Worm (Caenorhabditis elegans) whole organism, L4 larva: ENCODE results near the gene inf-1.
A peak's percentile ranks its signal among the peaks of the same experiment; 100 is the strongest.

Experiments used
- F10B5.3 ChIP-seq: sonication (generic microtip); optimal IDR thresholded peaks from 2 replicates; lab custom pipeline; 2016; ENCODE audit warnings: mild to moderate bottlenecking, missing genetic modification characterization, missing compliant biosample characterization
- T20F7.1 ChIP-seq: fragments of 200-800 bp; sonication (Bioruptor generic); optimal IDR thresholded peaks from 2 replicates; lab custom pipeline; 2018; ENCODE audit warnings: mild to moderate bottlenecking, missing genetic modification characterization, missing compliant biosample characterization
- Y105C5A.15 ChIP-seq: fragments of 200-800 bp; sonication (Bioruptor generic); IDR thresholded peaks from 2 replicates; pipeline ENCODE4 v1.3.6; 2022; ENCODE audit warnings: missing genetic modification characterization, missing compliant biosample characterization
- aha-1 ChIP-seq: fragments of 150-350 bp; peaks from one replicate; lab custom pipeline; 2014; ENCODE audit warnings: missing biosample characterization, missing genetic modification characterization
- ceh-20 ChIP-seq: fragments of 200-800 bp; sonication (Bioruptor generic); IDR thresholded peaks from 2 replicates; pipeline ENCODE4 v1.3.6; 2022; ENCODE audit warnings: missing genetic modification reagents, missing genetic modification characterization, missing compliant biosample characterization
- ceh-62 ChIP-seq: sonication (generic microtip); optimal IDR thresholded peaks from 2 replicates; lab custom pipeline; 2017; ENCODE audit warnings: missing biosample characterization, missing genetic modification characterization
- ceh-82 ChIP-seq: sonication (generic microtip); optimal IDR thresholded peaks from 2 replicates; lab custom pipeline; 2017; ENCODE audit warnings: missing biosample characterization, missing genetic modification characterization
- daf-16 ChIP-seq, 3 experiments: sonication (generic microtip); optimal IDR thresholded peaks; 2 replicates each; lab custom pipeline; 2016 to 2017; ENCODE audit warnings: missing genetic modification characterization in 3 of 3, missing genetic modification reagents in 3 of 3, mild to moderate bottlenecking in 2 of 3, missing compliant biosample characterization in 2 of 3, missing biosample characterization in 1 of 3, moderate library complexity in 1 of 3
- daf-19 ChIP-seq: fragments of 200-800 bp; sonication (Bioruptor generic); conservative IDR thresholded peaks from 2 replicates; pipeline ENCODE4 v1.3.6; 2022; ENCODE audit warnings: missing genetic modification characterization, missing compliant biosample characterization
- duxl-1 ChIP-seq: sonication (generic microtip); optimal IDR thresholded peaks from 2 replicates; lab custom pipeline; 2016; ENCODE audit warnings: mild to moderate bottlenecking, missing genetic modification characterization, moderate library complexity, missing compliant biosample characterization; ENCODE audit not compliant: poor library complexity
- dve-1 ChIP-seq: sonication (generic microtip); optimal IDR thresholded peaks from 2 replicates; lab custom pipeline; 2017; ENCODE audit warnings: antibody characterized with exemption, mild to moderate bottlenecking, missing genetic modification characterization, missing compliant biosample characterization; ENCODE audit not compliant: insufficient read depth
- egl-27 ChIP-seq: sonication (generic microtip); optimal IDR thresholded peaks from 3 replicates; lab custom pipeline; 2017; ENCODE audit warnings: missing biosample characterization, missing genetic modification reagents, missing genetic modification characterization
- egl-43 ChIP-seq: fragments of 200-800 bp; sonication (Bioruptor generic); IDR thresholded peaks from 2 replicates; pipeline ENCODE4 v1.3.6; 2022; ENCODE audit warnings: missing genetic modification reagents, missing genetic modification characterization, missing compliant biosample characterization
- hif-1 ChIP-seq, 2 experiments: sonication (generic microtip); optimal IDR thresholded peaks; 2 replicates each; lab custom pipeline; 2016 to 2017; ENCODE audit warnings: missing compliant biosample characterization in 2 of 2, missing genetic modification characterization in 2 of 2, missing genetic modification reagents in 2 of 2, missing genotype in 2 of 2, mild to moderate bottlenecking in 1 of 2
- jun-1 ChIP-seq: fragments of 150-350 bp; optimal IDR thresholded peaks from 2 replicates; lab custom pipeline; 2014; ENCODE audit warnings: missing biosample characterization, missing genetic modification reagents, missing genetic modification characterization
- lin-13 ChIP-seq: fragments of 150-350 bp; optimal IDR thresholded peaks from 2 replicates; lab custom pipeline; 2014; ENCODE audit warnings: missing biosample characterization, missing genetic modification reagents, missing genetic modification characterization
- lir-3 ChIP-seq: sonication (generic microtip); optimal IDR thresholded peaks from 2 replicates; lab custom pipeline; 2016; ENCODE audit warnings: mild to moderate bottlenecking, missing genetic modification characterization, missing compliant biosample characterization
- madf-9 ChIP-seq: fragments of 200-800 bp; sonication (Bioruptor generic); conservative IDR thresholded peaks from 2 replicates; pipeline ENCODE4 v1.3.6; 2022; ENCODE audit warnings: missing genetic modification reagents, missing genetic modification characterization, missing compliant biosample characterization
- mdt-29 ChIP-seq: fragments of 200-800 bp; sonication (Bioruptor generic); IDR thresholded peaks from 2 replicates; pipeline ENCODE4 v1.3.6; 2022; ENCODE audit warnings: missing genetic modification reagents, missing genetic modification characterization, missing compliant biosample characterization
- mes-2 ChIP-seq: sonication (generic microtip); optimal IDR thresholded peaks from 2 replicates; lab custom pipeline; 2016; ENCODE audit warnings: missing genotype, mild to moderate bottlenecking, missing genetic modification characterization, missing compliant biosample characterization; ENCODE audit not compliant: poor library complexity, severe bottlenecking
- nhr-111 ChIP-seq: fragments of 200-800 bp; sonication (Bioruptor generic); optimal IDR thresholded peaks from 2 replicates; lab custom pipeline; 2018; ENCODE audit warnings: mild to moderate bottlenecking, missing genetic modification characterization, missing compliant biosample characterization
- php-3 ChIP-seq: fragments of 200-800 bp; sonication (Bioruptor generic); IDR thresholded peaks from 2 replicates; pipeline ENCODE4 v1.3.6; 2022; ENCODE audit warnings: missing genetic modification reagents, missing genetic modification characterization, missing compliant biosample characterization
- pqm-1 ChIP-seq: sonication (generic microtip); optimal IDR thresholded peaks from 2 replicates; lab custom pipeline; 2017; ENCODE audit warnings: missing biosample characterization, missing genetic modification characterization
- set-16 ChIP-seq: fragments of 200-800 bp; sonication (Bioruptor generic); IDR thresholded peaks from 2 replicates; pipeline ENCODE4 v1.3.6; 2022; ENCODE audit warnings: missing genetic modification reagents, missing genetic modification characterization, missing compliant biosample characterization
- spr-1 ChIP-seq: sonication (generic microtip); optimal IDR thresholded peaks from 2 replicates; lab custom pipeline; 2016; ENCODE audit warnings: mild to moderate bottlenecking, missing genetic modification characterization, missing compliant biosample characterization
- spr-3 ChIP-seq: fragments of 200-800 bp; sonication (Bioruptor generic); optimal IDR thresholded peaks from 2 replicates; lab custom pipeline; 2018; ENCODE audit warnings: mild to moderate bottlenecking, missing genetic modification characterization, missing compliant biosample characterization
- tra-1 ChIP-seq: fragments of 200-800 bp; sonication (Bioruptor generic); IDR thresholded peaks from 2 replicates; pipeline ENCODE4 v1.3.6; 2022; ENCODE audit warnings: missing genetic modification reagents, missing genetic modification characterization, missing compliant biosample characterization
- unc-39 ChIP-seq: sonication (generic microtip); optimal IDR thresholded peaks from 2 replicates; lab custom pipeline; 2017; ENCODE audit warnings: missing biosample characterization, missing genetic modification characterization
- unc-62 ChIP-seq, 3 experiments: fragments of 150-350 bp in 1 of 3; sonication (generic microtip); optimal IDR thresholded peaks in 2 of 3; peaks in 1 of 3; 1 replicate in 1 of 3; 2 replicates in 2 of 3; lab custom pipeline; 2014 to 2017; ENCODE audit warnings: missing biosample characterization in 3 of 3, missing genetic modification characterization in 3 of 3, missing genetic modification reagents in 3 of 3, missing genotype in 1 of 3
- vab-7 ChIP-seq: fragments of 200-800 bp; sonication (Bioruptor generic); IDR thresholded peaks from 2 replicates; pipeline ENCODE4 v1.3.6; 2022; ENCODE audit warnings: missing genetic modification reagents, missing genetic modification characterization, missing compliant biosample characterization
- zip-2 ChIP-seq: fragments of 150-350 bp; optimal IDR thresholded peaks from 2 replicates; lab custom pipeline; 2014; ENCODE audit warnings: missing biosample characterization, missing genetic modification characterization
- ztf-11 ChIP-seq: fragments of 150-350 bp; optimal IDR thresholded peaks from 2 replicates; lab custom pipeline; 2014; ENCODE audit warnings: missing biosample characterization, missing genetic modification characterization

inf-1 gene

DNA sequence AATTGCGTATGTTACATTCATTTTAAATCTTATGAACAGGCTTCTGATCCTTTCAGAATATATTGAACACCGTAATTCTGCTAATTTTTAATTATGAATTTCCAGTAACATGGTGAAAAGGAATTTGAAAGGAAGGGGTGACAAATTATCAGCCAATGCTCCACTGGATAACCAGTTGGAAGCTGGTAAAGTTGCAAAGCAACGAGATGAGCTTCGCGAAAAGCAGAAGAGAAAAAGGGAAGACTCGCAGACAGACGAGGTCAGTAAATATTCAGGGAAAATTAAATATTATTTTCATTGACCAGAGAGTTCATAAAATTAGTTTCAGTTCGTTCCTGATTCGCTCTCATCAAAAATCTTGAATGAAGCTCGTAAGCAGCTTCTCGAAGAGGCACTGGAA, 2.0 kb downstream of the inf-1 start, which contains the start of gene byn-1 (continued):
- no peak for TF ChIP-seq egl-43 (GFP tag; lab: Robert Waterston, UW)

DNA sequence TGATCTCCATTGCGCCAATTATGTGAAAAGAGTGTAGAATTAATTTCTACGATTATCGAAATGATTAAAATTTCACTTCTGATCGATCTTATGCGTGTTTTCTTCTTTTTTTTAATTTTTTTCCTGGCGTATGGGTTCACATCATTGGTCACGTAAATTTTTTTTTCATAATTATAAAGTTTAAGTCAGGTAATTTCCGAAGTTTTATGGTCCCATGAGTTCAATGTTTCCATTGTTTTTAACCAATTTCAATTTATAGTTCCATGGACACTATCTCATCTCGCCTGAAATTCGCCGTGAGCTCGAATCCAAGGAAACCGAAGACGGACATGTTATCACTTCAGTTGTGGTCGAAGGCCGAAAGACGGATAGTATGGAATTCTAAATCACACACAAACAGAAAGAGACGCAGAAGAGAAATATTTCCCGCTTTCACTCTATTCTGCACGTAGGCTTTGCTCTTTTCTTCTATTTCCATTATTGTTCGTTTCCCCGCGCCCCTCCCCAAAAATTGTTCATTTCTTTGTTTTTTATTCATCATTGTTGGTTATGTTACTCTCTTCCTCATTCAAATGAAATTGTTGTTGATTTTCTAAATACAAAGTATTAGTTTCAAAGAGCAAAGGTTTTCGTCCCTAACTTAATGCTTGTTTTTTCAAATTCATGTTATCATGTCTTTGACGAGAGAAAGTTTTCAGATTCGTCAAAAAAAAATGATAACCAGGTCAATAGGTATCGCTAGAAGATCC, 5.5 kb downstream of the inf-1 start, which contains the start of the genes F57B9.8 and coq-2:
F57B9.8 (minus strand) TSS at position 51 of the 749 bp plus-strand sequence.
coq-2 (plus strand) TSS at position 699 of the 749 bp plus-strand sequence.
- TF ChIP-seq nhr-111 (no peak), ceh-62 (no peak), daf-19 (GFP tag; lab: Robert Waterston, UW) (no peak), spr-1 (tag; lab: Kevin White, UChicago) (no peak), mdt-29 (no peak), zip-2 (no peak), lir-3 (no peak), T20F7.1 (GFP tag; lab: Kevin White, UChicago) (no peak), set-16 (GFP tag; lab: Robert Waterston, UW) (no peak), spr-3 (no peak), mes-2 (tag; lab: Kevin White, UChicago) (no peak), php-3 (GFP tag; lab: Robert Waterston, UW) (no peak), pqm-1 (tag; lab: Kevin White, UChicago) (no peak), Y105C5A.15 (GFP tag; lab: Robert Waterston, UW) (no peak), hif-1 (tag; optimal IDR thresholded peaks at IDR 0.05; lab: Kevin White, UChicago) (peak in 1 of 2 experiments; percentile 97), dve-1 (tag; lab: Kevin White, UChicago) (peak; percentile 34), ztf-11 (tag; lab: Kevin White, UChicago) (no peak), lin-13 (GFP tag; lab: Kevin White, UChicago) (no peak), unc-39 (tag; lab: Kevin White, UChicago) (no peak), ceh-20 (no peak), aha-1 (tag; lab: Kevin White, UChicago) (peak; percentile 99), vab-7 (GFP tag; lab: Robert Waterston, UW) (no peak), ceh-82 (tag; lab: Kevin White, UChicago) (no peak), unc-62 (GFP tag; optimal IDR thresholded peaks at IDR 0.05 in 1 of 2; lab: Kevin White, UChicago) (no peak), unc-62 (tag; optimal IDR thresholded peaks at IDR 0.05; lab: Kevin White, UChicago) (no peak)

DNA sequence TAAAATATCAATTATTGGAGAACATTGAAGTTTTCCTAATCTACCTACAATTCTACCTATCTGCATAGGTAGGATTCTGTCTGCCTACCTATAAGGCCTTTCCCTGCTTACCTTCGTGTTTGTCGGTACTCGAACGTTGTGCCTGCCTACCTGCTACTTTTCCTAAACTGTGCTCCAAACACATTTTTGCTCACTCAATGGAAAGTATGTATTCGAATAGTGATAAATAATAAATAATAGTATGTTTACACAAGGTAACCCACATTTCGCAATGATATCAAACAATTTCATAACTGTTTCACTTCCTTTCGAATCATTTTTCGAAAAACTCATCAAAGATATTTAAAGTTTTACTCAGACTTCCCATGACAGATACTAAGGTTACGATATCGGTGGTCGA, 9.6 kb downstream of the inf-1 start, which contains the start of gene F57B9.3:
F57B9.3 (plus strand) TSS at position 301 of the 400 bp plus-strand sequence.
- no peak for TF ChIP-seq daf-16 (GFP tag; optimal IDR thresholded peaks at IDR 0.05; lab: Kevin White, UChicago)
- TF ChIP-seq daf-16 (tag; optimal IDR thresholded peaks at IDR 0.05; lab: Kevin White, UChicago): peak; percentile 28
- TF ChIP-seq jun-1 (tag; lab: Kevin White, UChicago): no peak

DNA sequence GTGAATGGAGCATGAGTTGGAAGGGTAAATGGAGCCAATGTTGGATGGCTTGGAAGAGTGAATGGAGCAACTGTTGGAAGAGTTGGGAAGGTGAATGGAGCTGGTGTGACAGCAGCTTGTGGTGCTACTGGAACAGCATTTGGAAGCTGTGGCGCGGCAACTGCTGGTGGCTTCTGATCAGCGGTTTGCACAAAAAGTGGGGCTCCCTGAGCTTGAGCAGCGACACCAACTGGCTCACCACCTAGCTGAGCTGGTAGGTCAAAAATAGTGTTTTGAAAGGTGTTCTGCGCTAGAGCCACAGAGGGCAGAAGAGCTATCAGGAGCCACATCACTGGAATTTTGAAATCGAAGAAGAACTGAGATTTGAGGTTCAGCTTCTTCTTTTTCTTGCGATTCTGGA, 15.4 kb downstream of the inf-1 start:
- no peak for TF ChIP-seq duxl-1 (tag; lab: Kevin White, UChicago)
- no peak for TF ChIP-seq madf-9
- TF ChIP-seq F10B5.3: no peak
- no peak for TF ChIP-seq tra-1 (GFP tag; lab: Robert Waterston, UW)
- no peak for TF ChIP-seq egl-27
- TF ChIP-seq set-16 (GFP tag; lab: Robert Waterston, UW): peak; percentile 65
- no peak for TF ChIP-seq ztf-11 (tag; lab: Kevin White, UChicago)
- TF ChIP-seq egl-43 (GFP tag; lab: Robert Waterston, UW): 0 out of 2 replicates have a peak, but pooled peaks have one; percentile 23
